Worm (Caenorhabditis elegans) whole organism, L2 larva: Measurements from ENCODE around the gene C03B1.4.

Experiments
- C34F6.9 ChIP-seq: fragments of 150-350 bp; optimal IDR thresholded peaks from 2 replicates; lab custom pipeline; 2014; ENCODE audit warnings: missing biosample characterization, missing genetic modification characterization
- nhr-237 ChIP-seq: fragments of 150-350 bp; optimal IDR thresholded peaks from 2 replicates; lab custom pipeline; 2014; ENCODE audit warnings: missing biosample characterization, missing genetic modification characterization
- nhr-25 ChIP-seq: fragments of 150-350 bp; sonication (generic microtip); optimal IDR thresholded peaks from 3 replicates; lab custom pipeline; 2014; ENCODE audit warnings: missing biosample characterization, missing genetic modification characterization
- nhr-77 ChIP-seq: fragments of 150-350 bp; optimal IDR thresholded peaks from 2 replicates; lab custom pipeline; 2014; ENCODE audit warnings: missing biosample characterization, missing genetic modification characterization
- snpc-4 ChIP-seq: fragments of 150-350 bp; optimal IDR thresholded peaks from 2 replicates; lab custom pipeline; 2014; ENCODE audit warnings: missing biosample characterization, missing genetic modification characterization
- ztf-11 ChIP-seq: sonication (generic microtip); optimal IDR thresholded peaks from 2 replicates; lab custom pipeline; 2017; ENCODE audit warnings: missing biosample characterization, missing genetic modification characterization

ce11 chrX:6357772-6358171 lies 6.5 kb upstream of the C03B1.4 start, which contains the start of gene C03B1.10:
- TF ChIP-seq ztf-11 (tag; lab: Kevin White, UChicago) (no peak), snpc-4 (no peak), C34F6.9 (tag; lab: Kevin White, UChicago) (no peak), nhr-237 (tag; lab: Kevin White, UChicago) (no peak), nhr-25 (tag; lab: Kevin White, UChicago) (no peak), nhr-77 (no peak)
